Worm (Caenorhabditis elegans): Measurements from ENCODE around the gene daf-9.

ce11 chrX:6173656-6174055 is 23.1 kb upstream of the daf-9 start, which contains the start of gene T25B2.1:
- TF ChIP-seq ceh-13 (GFP tag; optimal IDR thresholded peaks at IDR 0.05) (no peak), ama-1 (optimal IDR thresholded peaks at IDR 0.05) (no peak), ets-7 (tag; optimal IDR thresholded peaks at IDR 0.05) (no peak)
